Fruit fly (Drosophila melanogaster): ENCODE measurements around the gene RfC3.

The RfC3 gene

DNA sequence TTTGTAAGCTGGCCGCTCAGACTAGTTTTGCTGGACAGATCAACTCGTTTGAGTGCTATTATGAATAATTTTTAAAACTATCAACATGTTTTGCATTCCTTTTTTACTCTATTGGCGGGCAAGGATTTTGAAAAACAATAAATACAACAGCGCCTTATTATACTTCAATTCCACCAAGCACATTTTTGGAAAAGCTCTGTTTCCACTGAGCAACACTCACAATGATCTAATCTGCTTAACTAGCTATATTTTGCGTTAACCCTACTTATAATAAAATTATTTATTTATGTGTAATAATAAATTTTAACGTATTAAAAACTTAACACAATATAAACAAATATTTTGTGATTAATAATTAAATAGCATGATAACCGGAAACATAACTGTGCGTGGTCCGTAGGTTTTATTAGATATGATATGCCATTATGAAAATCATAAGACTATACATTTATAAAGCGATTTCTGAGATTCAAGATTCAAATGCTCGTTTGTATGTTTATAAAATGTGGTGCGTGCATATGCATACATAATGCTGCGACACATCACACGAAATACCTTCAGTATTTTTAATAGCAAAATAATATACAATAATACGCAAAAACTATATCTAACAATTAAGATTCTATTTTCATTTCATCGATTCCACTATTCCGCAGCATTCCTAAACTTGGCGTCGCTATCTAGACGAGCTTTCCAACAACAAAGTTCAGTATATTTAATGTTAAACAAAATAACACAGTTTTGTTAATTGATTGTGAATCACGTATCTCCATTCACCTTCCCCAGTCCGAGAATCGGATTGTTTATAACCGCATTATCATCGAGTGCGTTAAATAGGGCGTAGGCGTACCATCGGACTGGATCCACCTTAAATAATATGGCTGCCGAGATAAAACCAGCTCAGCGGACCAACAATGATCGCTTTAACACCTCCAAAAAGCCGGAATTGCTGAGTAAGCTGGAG is 3.9 kb downstream of the RfC3 start, which contains the start of the genes pie and Wdfy2:
TSS of gene pie (minus strand) at position 138 of the 964 bp plus-strand sequence.
TSS of gene Wdfy2 (plus strand) at position 649 of the 964 bp plus-strand sequence.
- TF ChIP-seq Dll (optimal IDR thresholded peaks at IDR 0.05) (no peak), EcR (GFP tag; optimal IDR thresholded peaks at IDR 0.05) (no peak), CG8478 (optimal IDR thresholded peaks at IDR 0.05) (no peak), psq (optimal IDR thresholded peaks at IDR 0.05) (no peak), pan (optimal IDR thresholded peaks at IDR 0.05) (no peak), usp (GFP tag; optimal IDR thresholded peaks at IDR 0.05) (no peak)

dm6 chr2L:10425599-10425998 is 6.6 kb downstream of the RfC3 start:
- TF ChIP-seq EcR (GFP tag; optimal IDR thresholded peaks at IDR 0.05) (no peak), CG8478 (optimal IDR thresholded peaks at IDR 0.05) (no peak), usp (GFP tag; optimal IDR thresholded peaks at IDR 0.05) (no peak), Dll (optimal IDR thresholded peaks at IDR 0.05) (no peak), psq (optimal IDR thresholded peaks at IDR 0.05) (no peak), pan (optimal IDR thresholded peaks at IDR 0.05) (no peak)

dm6 chr2L:10426534-10427048 is 7.6 kb downstream of the RfC3 start, which contains the start of the genes SmB and KdelR:
Gene SmB, minus strand, starts transcription at chr2L:10426627.
Gene KdelR, plus strand, starts transcription at chr2L:10426887.
- no peak for TF ChIP-seq usp (GFP tag; optimal IDR thresholded peaks at IDR 0.05)
- TF ChIP-seq EcR (GFP tag; optimal IDR thresholded peaks at IDR 0.05), result no peak
- no peak for TF ChIP-seq psq (optimal IDR thresholded peaks at IDR 0.05)
- no peak for TF ChIP-seq pan (optimal IDR thresholded peaks at IDR 0.05)
- TF ChIP-seq CG8478 (optimal IDR thresholded peaks at IDR 0.05), result no peak
- TF ChIP-seq Dll (optimal IDR thresholded peaks at IDR 0.05), result no peak

dm6 chr2L:10428528-10428927 is 9.5 kb downstream of the RfC3 start, which contains the start of gene CG5188:
Gene CG5188, plus strand, starts transcription at chr2L:10428829.
- no peak for TF ChIP-seq CG8478 (optimal IDR thresholded peaks at IDR 0.05)
- no peak for TF ChIP-seq Dll (optimal IDR thresholded peaks at IDR 0.05)
- TF ChIP-seq pan (optimal IDR thresholded peaks at IDR 0.05), result no peak
- no peak for TF ChIP-seq usp (GFP tag; optimal IDR thresholded peaks at IDR 0.05)
- TF ChIP-seq EcR (GFP tag; optimal IDR thresholded peaks at IDR 0.05), result no peak
- no peak for TF ChIP-seq psq (optimal IDR thresholded peaks at IDR 0.05)

DNA sequence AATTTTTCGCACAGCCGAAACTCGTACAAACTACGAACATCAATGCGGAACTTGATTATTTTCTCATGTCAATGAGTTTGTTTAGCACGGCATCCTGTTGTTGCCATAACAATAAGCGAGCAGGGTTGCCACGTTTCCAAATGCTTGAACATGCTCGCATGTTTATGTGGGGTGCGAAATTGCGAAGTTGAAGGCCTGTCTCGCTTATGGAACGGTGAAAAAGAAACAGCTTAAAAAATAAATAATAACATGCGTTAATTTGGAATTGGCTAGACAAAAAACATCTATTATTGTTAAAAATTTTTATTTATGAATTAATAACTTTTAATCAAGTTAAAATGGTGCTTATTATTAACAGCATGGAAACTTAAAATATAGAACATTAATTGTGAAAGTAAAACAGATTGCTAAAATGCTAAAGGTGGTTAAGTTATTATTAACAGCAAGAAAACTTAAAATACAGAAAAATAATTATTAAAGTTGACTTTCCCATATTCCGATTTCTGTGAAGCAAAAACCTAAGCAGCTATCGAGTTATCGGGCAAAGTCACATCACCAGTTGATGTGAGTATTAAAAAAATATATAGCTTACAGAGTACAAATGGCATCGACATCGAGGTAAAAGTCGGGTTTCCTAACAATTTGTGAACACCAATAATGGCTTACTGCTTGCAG is 11.9 kb downstream of the RfC3 start, which contains the start of the genes Bug22 and TfIIB:
TSS of gene Bug22 (minus strand) at position 117 of the 675 bp plus-strand sequence.
TSS of gene TfIIB (plus strand) at position 537 of the 675 bp plus-strand sequence.
- TF ChIP-seq Dll (optimal IDR thresholded peaks at IDR 0.05), result no peak
- no peak for TF ChIP-seq psq (optimal IDR thresholded peaks at IDR 0.05)
- no peak for TF ChIP-seq EcR (GFP tag; optimal IDR thresholded peaks at IDR 0.05)
- TF ChIP-seq pan (optimal IDR thresholded peaks at IDR 0.05), result no peak
- no peak for TF ChIP-seq usp (GFP tag; optimal IDR thresholded peaks at IDR 0.05)
- TF ChIP-seq CG8478 (optimal IDR thresholded peaks at IDR 0.05), result no peak

DNA sequence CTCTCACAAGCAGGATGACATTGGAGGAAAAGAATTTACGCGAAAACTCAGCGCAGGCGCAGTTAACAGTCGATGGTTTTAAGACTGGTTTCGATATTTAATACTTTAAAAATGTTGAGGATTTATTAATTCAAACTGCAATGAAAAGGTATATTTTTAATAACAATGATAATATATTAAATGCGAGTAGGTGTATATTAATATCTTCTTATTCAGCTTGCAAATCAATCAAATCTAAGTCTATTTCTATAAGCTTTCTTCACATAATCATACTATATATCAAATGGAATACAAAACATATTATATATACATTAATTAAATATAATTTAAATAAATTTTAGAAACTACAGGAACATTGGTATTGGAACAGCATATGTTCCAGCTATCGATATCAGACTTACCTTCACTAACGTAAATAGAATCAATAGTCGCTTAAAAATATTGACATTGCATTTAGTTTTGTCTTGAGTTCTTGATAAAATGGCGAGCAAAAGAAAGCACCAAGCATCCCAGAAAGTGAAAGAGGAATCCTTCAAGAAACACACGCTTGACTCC is 16.7 kb downstream of the RfC3 start, which contains the start of the genes TBC1D16 and holn1:
TSS of gene TBC1D16 (minus strand) at position 51 of the 555 bp plus-strand sequence.
TSS of gene holn1 (plus strand) at position 390 of the 555 bp plus-strand sequence.
- no peak for TF ChIP-seq EcR (GFP tag; optimal IDR thresholded peaks at IDR 0.05)

DNA sequence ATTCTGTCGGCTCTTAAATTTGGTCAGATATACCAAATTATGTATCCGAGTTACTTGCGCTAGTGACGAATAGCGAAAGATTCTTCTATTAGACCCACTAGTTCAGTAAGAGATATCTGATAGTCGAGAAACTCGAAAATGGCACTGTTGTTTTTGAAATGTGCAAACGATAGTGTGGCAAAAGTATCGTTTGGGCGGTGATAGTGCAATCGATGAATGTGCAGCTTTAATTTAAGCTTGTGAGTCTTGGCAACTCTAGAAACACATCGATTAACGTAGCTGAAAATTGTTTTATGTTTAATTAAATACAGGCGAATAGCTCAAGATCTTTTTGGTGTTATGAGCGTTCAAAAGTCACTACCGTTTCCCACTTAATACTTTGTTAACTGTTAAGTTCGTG is 18.3 kb downstream of the RfC3 start, which contains the start of gene STUB1:
TSS of gene STUB1 (plus strand) at position 232 of the 400 bp plus-strand sequence.
- TF ChIP-seq Dll (optimal IDR thresholded peaks at IDR 0.05) (no peak), usp (GFP tag; optimal IDR thresholded peaks at IDR 0.05) (no peak), pan (optimal IDR thresholded peaks at IDR 0.05) (no peak), EcR (GFP tag; optimal IDR thresholded peaks at IDR 0.05) (no peak), psq (optimal IDR thresholded peaks at IDR 0.05) (no peak), CG8478 (optimal IDR thresholded peaks at IDR 0.05) (no peak)

- no peak for TF ChIP-seq usp (GFP tag; optimal IDR thresholded peaks at IDR 0.05)
- no peak for TF ChIP-seq CG8478 (optimal IDR thresholded peaks at IDR 0.05)
- no peak for TF ChIP-seq pan (optimal IDR thresholded peaks at IDR 0.05)
Observed at dm6 chr2L:10439174-10439573, 20.2 kb downstream of the RfC3 start, which contains the start of gene Nse4. Gene Nse4, plus strand, starts transcription at chr2L:10439440.

- TF ChIP-seq psq (optimal IDR thresholded peaks at IDR 0.05) (no peak), EcR (GFP tag; optimal IDR thresholded peaks at IDR 0.05) (no peak), Dll (optimal IDR thresholded peaks at IDR 0.05) (no peak), pan (optimal IDR thresholded peaks at IDR 0.05) (no peak)
Observed at dm6 chr2L:10442048-10442790, 23.2 kb downstream of the RfC3 start, which contains the start of gene loh. Gene loh, plus strand, starts transcription at chr2L:10442534.

DNA sequence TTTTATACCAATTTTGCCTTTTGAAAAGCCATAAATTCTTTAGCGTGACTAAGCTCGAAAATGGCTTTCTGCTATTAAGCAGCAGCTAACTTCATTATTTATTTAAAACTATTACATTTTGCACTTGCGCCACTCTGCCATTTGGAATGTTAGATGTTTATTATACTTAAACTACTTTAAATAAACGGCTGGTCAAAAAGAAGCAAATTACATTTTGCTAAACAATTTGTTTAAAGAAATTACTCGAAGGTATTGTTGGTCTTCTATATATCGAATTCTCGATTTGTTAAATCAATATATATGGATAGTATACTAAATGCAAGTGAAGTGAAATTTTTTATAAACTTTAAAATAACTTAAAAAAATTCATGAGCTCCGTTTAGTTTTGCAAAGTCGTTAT is 33.3 kb downstream of the RfC3 start, which contains the start of gene ppk10:
TSS of gene ppk10 (minus strand) at position 101 of the 400 bp plus-strand sequence.
- no peak for TF ChIP-seq psq (optimal IDR thresholded peaks at IDR 0.05)
- no peak for TF ChIP-seq pan (optimal IDR thresholded peaks at IDR 0.05)
- TF ChIP-seq EcR (GFP tag; optimal IDR thresholded peaks at IDR 0.05), result no peak
- TF ChIP-seq CG8478 (optimal IDR thresholded peaks at IDR 0.05), result no peak
- no peak for TF ChIP-seq Dll (optimal IDR thresholded peaks at IDR 0.05)
- no peak for TF ChIP-seq usp (GFP tag; optimal IDR thresholded peaks at IDR 0.05)

Measured in whole organism.